Fruit fly (Drosophila melanogaster) whole organism, prepupa: ENCODE data around the gene pbl.
A peak's percentile ranks its signal among the peaks of the same experiment; 100 is the strongest.

Experiments
- Blimp-1 ChIP-seq: fragments of 200-800 bp; sonication (Bioruptor generic); optimal IDR thresholded peaks from 3 replicates; lab custom pipeline; 2017; ENCODE audit warnings: missing biosample characterization, missing genetic modification characterization, mild to moderate bottlenecking, moderate library complexity, missing genetic modification reagents
- CG10669 ChIP-seq: fragments of 200-800 bp; sonication (Bioruptor generic); optimal IDR thresholded peaks from 3 replicates; lab custom pipeline; 2018; ENCODE audit warnings: missing biosample characterization, mild to moderate bottlenecking, missing genetic modification characterization, moderate library complexity
- CG11294 ChIP-seq: fragments of 200-800 bp; sonication (Bioruptor generic); IDR thresholded peaks from 2 replicates; pipeline ENCODE4 v1.3.6; 2022; ENCODE audit warnings: missing biosample characterization, missing genetic modification characterization
- CG15336 ChIP-seq: fragments of 200-800 bp; sonication (Bioruptor generic); IDR thresholded peaks from 2 replicates; pipeline ENCODE4 v1.3.6; 2022; ENCODE audit warnings: missing biosample characterization, missing genetic modification characterization
- CG1621 ChIP-seq: fragments of 200-800 bp; sonication (Bioruptor generic); optimal IDR thresholded peaks from 3 replicates; lab custom pipeline; 2018; ENCODE audit warnings: missing biosample characterization, mild to moderate bottlenecking, missing genetic modification characterization
- CG16779 ChIP-seq: fragments of 200-800 bp; sonication (Bioruptor generic); optimal IDR thresholded peaks from 3 replicates; lab custom pipeline; 2017; ENCODE audit warnings: missing biosample characterization, mild to moderate bottlenecking, missing genetic modification characterization
- CG3032 ChIP-seq: fragments of 200-800 bp; optimal IDR thresholded peaks from 2 replicates; lab custom pipeline; 2019; ENCODE audit warnings: missing biosample characterization, mild to moderate bottlenecking, missing genetic modification characterization, moderate library complexity
- CG31627 ChIP-seq: fragments of 200-800 bp; sonication (Bioruptor generic); optimal IDR thresholded peaks from 3 replicates; lab custom pipeline; 2016; ENCODE audit warnings: missing biosample characterization, missing genetic modification characterization
- CG34406 ChIP-seq: fragments of 200-800 bp; sonication (Bioruptor generic); optimal IDR thresholded peaks from 3 replicates; lab custom pipeline; 2016; ENCODE audit warnings: missing biosample characterization, missing genetic modification characterization
- CG3919 ChIP-seq: fragments of 200-800 bp; sonication (Bioruptor generic); optimal IDR thresholded peaks from 3 replicates; lab custom pipeline; 2016; ENCODE audit warnings: missing biosample characterization, missing genetic modification characterization
- CG6163 ChIP-seq: fragments of 200-800 bp; sonication (Bioruptor generic); IDR thresholded peaks from 3 replicates; pipeline ENCODE4 v1.3.6; 2022; ENCODE audit warnings: missing biosample characterization, missing genetic modification characterization
- CG6792 ChIP-seq: fragments of 200-800 bp; sonication (Bioruptor generic); optimal IDR thresholded peaks from 3 replicates; lab custom pipeline; 2016; ENCODE audit warnings: missing biosample characterization, missing genetic modification characterization
- CG6808 ChIP-seq: fragments of 200-800 bp; sonication (Bioruptor generic); optimal IDR thresholded peaks from 3 replicates; lab custom pipeline; 2017; ENCODE audit warnings: missing biosample characterization, missing genetic modification characterization, mild to moderate bottlenecking, moderate library complexity, missing genetic modification reagents
- CG8319 ChIP-seq: fragments of 200-800 bp; sonication (Bioruptor generic); optimal IDR thresholded peaks from 3 replicates; lab custom pipeline; 2016; ENCODE audit warnings: missing biosample characterization, missing genetic modification characterization
- CG9139 ChIP-seq: fragments of 200-800 bp; sonication (Bioruptor generic); optimal IDR thresholded peaks from 3 replicates; lab custom pipeline; 2017; ENCODE audit warnings: missing biosample characterization, mild to moderate bottlenecking, missing genetic modification characterization
- Eip78C ChIP-seq: fragments of 200-800 bp; sonication (Bioruptor generic); peaks from one replicate; lab custom pipeline; 2016; ENCODE audit warnings: missing biosample characterization, missing genetic modification characterization
- Eip93F ChIP-seq: fragments of 200-800 bp; sonication (Bioruptor generic); optimal IDR thresholded peaks from 2 replicates; lab custom pipeline; 2016; ENCODE audit warnings: missing biosample characterization, mild to moderate bottlenecking, missing genetic modification characterization
- Ets21C ChIP-seq: fragments of 200-800 bp; sonication (Bioruptor generic); optimal IDR thresholded peaks from 3 replicates; lab custom pipeline; 2016; ENCODE audit warnings: missing biosample characterization, missing genetic modification characterization
- Gug ChIP-seq: fragments of 200-800 bp; sonication (Bioruptor generic); IDR thresholded peaks from 2 replicates; pipeline ENCODE4 v1.3.6; 2022; ENCODE audit warnings: missing biosample characterization, missing genetic modification characterization
- Hr38 ChIP-seq: sonication (Bioruptor generic); optimal IDR thresholded peaks from 2 replicates; lab custom pipeline; 2016; ENCODE audit warnings: missing biosample characterization, missing genetic modification characterization
- Hr39 ChIP-seq: fragments of 200-800 bp; sonication (Bioruptor generic); optimal IDR thresholded peaks from 2 replicates; lab custom pipeline; 2016; ENCODE audit warnings: missing biosample characterization, missing genetic modification characterization
- Hr4 ChIP-seq: fragments of 200-800 bp; sonication (Bioruptor generic); optimal IDR thresholded peaks from 3 replicates; lab custom pipeline; 2016; ENCODE audit warnings: missing biosample characterization, missing genetic modification characterization
- Met ChIP-seq: fragments of 200-800 bp; sonication (Bioruptor generic); optimal IDR thresholded peaks from 3 replicates; lab custom pipeline; 2016; ENCODE audit warnings: missing biosample characterization, missing genetic modification characterization
- OdsH ChIP-seq: fragments of 200-800 bp; sonication (Bioruptor generic); optimal IDR thresholded peaks from 3 replicates; lab custom pipeline; 2016; ENCODE audit warnings: missing biosample characterization, missing genetic modification characterization
- Smox ChIP-seq: fragments of 200-800 bp; sonication (Bioruptor generic); optimal IDR thresholded peaks from 3 replicates; lab custom pipeline; 2016; ENCODE audit warnings: missing biosample characterization, missing genetic modification characterization
- Sox102F ChIP-seq: fragments of 200-800 bp; sonication (Bioruptor generic); optimal IDR thresholded peaks from 2 replicates; lab custom pipeline; 2016; ENCODE audit warnings: missing biosample characterization, mild to moderate bottlenecking, missing genetic modification characterization
- Sox15 ChIP-seq: fragments of 200-800 bp; sonication (Bioruptor generic); optimal IDR thresholded peaks from 3 replicates; lab custom pipeline; 2016; ENCODE audit warnings: missing biosample characterization, missing genetic modification characterization
- achi ChIP-seq: fragments of 200-800 bp; sonication (Bioruptor generic); optimal IDR thresholded peaks from 3 replicates; lab custom pipeline; 2016; ENCODE audit warnings: missing biosample characterization, missing genetic modification characterization
- acj6 ChIP-seq: fragments of 200-800 bp; sonication (Bioruptor generic); optimal IDR thresholded peaks from 3 replicates; lab custom pipeline; 2016; ENCODE audit warnings: missing biosample characterization, missing genetic modification characterization
- dsx ChIP-seq: fragments of 200-800 bp; optimal IDR thresholded peaks from 3 replicates; lab custom pipeline; 2019; ENCODE audit warnings: missing biosample characterization, mild to moderate bottlenecking, missing genetic modification characterization, moderate library complexity; ENCODE audit not compliant: poor library complexity, severe bottlenecking
- eg ChIP-seq: fragments of 200-800 bp; sonication (Bioruptor generic); IDR thresholded peaks from 3 replicates; pipeline ENCODE4 v1.3.6; 2022; ENCODE audit warnings: missing biosample characterization, missing genetic modification characterization
- fd59A ChIP-seq: fragments of 200-800 bp; sonication (Bioruptor generic); optimal IDR thresholded peaks from 2 replicates; lab custom pipeline; 2017; ENCODE audit warnings: missing biosample characterization, mild to moderate bottlenecking, missing genetic modification characterization, missing genetic modification reagents
- net ChIP-seq: fragments of 200-800 bp; sonication (Bioruptor generic); optimal IDR thresholded peaks from 3 replicates; lab custom pipeline; 2016; ENCODE audit warnings: missing biosample characterization, missing genetic modification characterization
- pdm3 ChIP-seq: fragments of 200-800 bp; sonication (Bioruptor generic); optimal IDR thresholded peaks from 3 replicates; lab custom pipeline; 2016; ENCODE audit warnings: missing biosample characterization, missing genetic modification characterization
- svp ChIP-seq: fragments of 200-800 bp; sonication (Bioruptor generic); peaks from one replicate; lab custom pipeline; 2016; ENCODE audit warnings: missing biosample characterization, missing genetic modification characterization
- topi ChIP-seq: fragments of 200-800 bp; sonication (Bioruptor generic); optimal IDR thresholded peaks from 3 replicates; lab custom pipeline; 2016; ENCODE audit warnings: missing biosample characterization, missing genetic modification characterization

The pbl gene

DNA sequence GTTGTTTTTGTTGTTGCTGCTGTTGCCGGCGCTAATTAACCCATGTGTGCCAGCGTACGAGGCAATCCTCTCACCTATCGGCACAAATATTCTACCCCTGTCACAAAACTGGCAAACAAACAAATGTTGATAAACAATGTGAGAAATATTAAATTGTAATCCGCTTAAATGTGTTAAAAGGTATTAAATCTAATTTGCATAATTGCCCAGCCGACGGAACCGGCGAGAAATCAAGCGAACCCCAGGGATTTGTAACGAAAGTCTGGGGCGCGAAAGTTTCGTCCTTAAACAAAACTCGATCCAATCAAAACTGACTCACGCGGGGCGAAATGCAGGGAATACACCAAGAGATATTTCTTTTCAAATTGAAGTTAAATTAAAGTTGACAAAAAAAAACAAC lies 45.0 kb upstream of the pbl start:
- TF ChIP-seq Hr4 (no peak), CG11294 (GFP tag; lab: Robert Waterston, UW) (no peak), Eip78C (GFP tag; lab: Kevin White, UChicago) (no peak), CG6792 (GFP tag; lab: Kevin White, UChicago) (no peak), Ets21C (no peak), acj6 (GFP tag; lab: Kevin White, UChicago) (no peak), topi (GFP tag; lab: Kevin White, UChicago) (no peak), Eip93F (no peak), Gug (GFP tag; lab: Robert Waterston, UW) (no peak), CG1621 (no peak), Blimp-1 (GFP tag; lab: Kevin White, UChicago) (no peak), dsx (GFP tag; lab: Kevin White, UChicago) (no peak), CG3032 (tag; lab: Kevin White, UChicago) (no peak)

DNA sequence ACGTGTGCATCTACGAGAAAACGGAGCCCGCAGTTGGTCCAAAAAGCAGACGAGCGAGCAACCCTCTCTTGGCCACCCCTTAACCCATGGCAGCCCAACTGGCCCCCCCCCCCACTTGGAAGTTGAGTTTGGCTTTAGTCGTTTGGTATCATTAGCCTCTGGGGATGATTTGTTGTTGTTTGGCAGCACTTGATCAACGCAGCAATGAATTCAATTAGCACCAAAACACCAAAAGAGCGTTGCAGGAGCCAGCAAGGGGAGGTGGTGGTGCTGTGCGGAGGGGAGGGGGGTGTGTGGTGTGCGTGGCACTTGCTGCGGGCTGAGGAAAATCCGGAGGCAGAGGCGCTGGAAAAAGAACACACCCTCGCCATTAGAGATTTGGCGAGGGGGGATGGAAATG lies 43.2 kb upstream of the pbl start:
- TF ChIP-seq svp (no peak), CG3032 (tag; lab: Kevin White, UChicago) (no peak), CG6163 (GFP tag; lab: Robert Waterston, UW) (no peak), CG11294 (GFP tag; lab: Robert Waterston, UW) (no peak), Hr38 (no peak), Sox102F (no peak), Sox15 (GFP tag; lab: Kevin White, UChicago) (no peak), CG16779 (tag; lab: Kevin White, UChicago) (no peak), Hr39 (GFP tag; lab: Kevin White, UChicago) (no peak)
- TF ChIP-seq, all 60 proteins: peak for 0

DNA sequence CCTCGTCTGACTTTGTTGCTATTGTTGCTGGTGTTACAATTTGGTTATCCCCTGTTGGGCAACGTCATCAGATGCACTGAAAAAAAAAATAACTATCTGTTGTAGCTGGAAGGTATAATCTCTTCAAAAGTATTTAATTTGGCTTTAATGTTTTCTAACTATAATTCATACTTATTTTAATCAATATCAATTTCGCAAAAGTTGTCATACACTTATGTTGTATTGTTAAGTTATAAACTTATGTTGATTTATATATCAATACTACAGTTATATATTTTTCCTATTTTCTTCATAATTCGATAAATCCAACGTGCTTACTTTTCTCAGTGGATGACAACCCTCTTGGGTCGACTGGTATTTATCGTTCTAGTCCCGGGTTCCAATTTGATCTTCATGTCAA lies 42.0 kb upstream of the pbl start:
- TF ChIP-seq Eip93F: no peak
- no peak for TF ChIP-seq Met (GFP tag; lab: Kevin White, UChicago)
- TF ChIP-seq CG31627 (GFP tag; lab: Kevin White, UChicago): no peak
- no peak for TF ChIP-seq fd59A (GFP tag; lab: Kevin White, UChicago)
- no peak for TF ChIP-seq Hr38
- no peak for TF ChIP-seq CG15336 (GFP tag; lab: Robert Waterston, UW)
- TF ChIP-seq CG9139 (GFP tag; lab: Kevin White, UChicago): no peak
- no peak for TF ChIP-seq dsx (GFP tag; lab: Kevin White, UChicago)
- TF ChIP-seq acj6 (GFP tag; lab: Kevin White, UChicago): no peak
- no peak for TF ChIP-seq topi (GFP tag; lab: Kevin White, UChicago)
- no peak for TF ChIP-seq achi (GFP tag; lab: Kevin White, UChicago)
- no peak for TF ChIP-seq Smox (GFP tag; lab: Kevin White, UChicago)
- no peak for TF ChIP-seq CG6808 (GFP tag; lab: Kevin White, UChicago)
- TF ChIP-seq CG16779 (tag; lab: Kevin White, UChicago): no peak

DNA sequence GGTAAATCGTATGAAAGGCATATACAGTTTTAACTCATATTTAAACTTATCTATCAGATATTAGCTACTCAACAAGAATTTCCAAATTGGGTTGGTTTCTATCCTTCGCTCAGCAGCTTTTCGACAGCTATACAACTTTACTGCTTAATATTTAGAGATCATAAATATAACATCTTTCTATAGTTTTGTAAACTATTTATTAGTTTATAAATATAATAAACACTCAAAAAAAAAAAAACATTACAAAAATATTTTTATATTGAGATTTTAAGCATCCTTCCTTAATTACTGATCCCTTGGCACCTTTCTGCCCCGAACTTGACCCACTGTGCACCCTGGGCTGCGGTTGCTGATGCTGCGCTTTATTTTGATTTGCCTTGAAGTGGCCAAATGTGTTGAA lies 41.2 kb upstream of the pbl start:
- TF ChIP-seq net (GFP tag; lab: Kevin White, UChicago): no peak
- no peak for TF ChIP-seq Ets21C
- TF ChIP-seq CG34406 (GFP tag; lab: Kevin White, UChicago): no peak
- no peak for TF ChIP-seq CG8319 (GFP tag; lab: Kevin White, UChicago)
- TF ChIP-seq Eip78C (GFP tag; lab: Kevin White, UChicago): peak; percentile 10

DNA sequence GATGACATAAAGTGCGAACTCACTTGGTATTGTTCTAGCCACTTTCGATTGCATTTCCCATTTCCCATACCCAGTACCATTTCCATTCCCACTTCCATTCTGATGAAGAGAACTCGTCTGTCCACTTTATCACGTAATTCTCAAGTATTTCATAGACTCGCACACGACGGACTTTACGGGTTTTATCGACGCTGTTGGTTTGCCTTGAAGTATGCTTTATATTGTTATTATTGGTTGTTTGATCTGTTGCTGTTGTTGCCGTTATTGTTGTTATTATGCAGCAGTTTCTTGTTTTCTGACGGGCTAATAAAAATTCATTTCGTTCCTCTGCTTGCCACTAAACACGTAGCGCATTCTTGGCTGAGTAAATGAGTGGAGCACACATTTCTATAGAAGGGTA lies 40.8 kb upstream of the pbl start:
- TF ChIP-seq Blimp-1 (GFP tag; lab: Kevin White, UChicago): no peak
- no peak for TF ChIP-seq OdsH (GFP tag; lab: Kevin White, UChicago)
- no peak for TF ChIP-seq CG3919 (GFP tag; lab: Kevin White, UChicago)
- no peak for TF ChIP-seq CG1621
- no peak for TF ChIP-seq pdm3 (GFP tag; lab: Kevin White, UChicago)
- no peak for TF ChIP-seq CG10669
- no peak for TF ChIP-seq Eip78C (GFP tag; lab: Kevin White, UChicago)
- no peak for TF ChIP-seq eg
